Worm (Caenorhabditis elegans) whole organism, L4 larva: ENCODE results near the gene nlp-35.

Source experiments
- F26F4.8 ChIP-seq: fragments of 200-800 bp; sonication (Bioruptor generic); conservative IDR thresholded peaks from 2 replicates; pipeline ENCODE4 v1.3.6; 2022; ENCODE audit warnings: missing genetic modification characterization, missing compliant biosample characterization
- F44E2.7 ChIP-seq: fragments of 200-800 bp; sonication (Bioruptor generic); IDR thresholded peaks from 2 replicates; pipeline ENCODE4 v2.1.2; 2022; ENCODE audit warnings: missing genetic modification characterization, missing compliant biosample characterization
- T20F7.1 ChIP-seq: fragments of 200-800 bp; sonication (Bioruptor generic); optimal IDR thresholded peaks from 2 replicates; lab custom pipeline; 2018; ENCODE audit warnings: mild to moderate bottlenecking, missing genetic modification characterization, missing compliant biosample characterization
- Y5F2A.4 ChIP-seq: fragments of 200-800 bp; sonication (Bioruptor generic); optimal IDR thresholded peaks from 2 replicates; lab custom pipeline; 2018; ENCODE audit warnings: mild to moderate bottlenecking, missing genetic modification characterization, missing compliant biosample characterization
- ZK337.2 ChIP-seq: fragments of 200-800 bp; sonication (Bioruptor generic); IDR thresholded peaks from 2 replicates; pipeline ENCODE4 v1.3.6; 2022; ENCODE audit warnings: missing genetic modification reagents, missing genetic modification characterization, missing compliant biosample characterization
- ceh-20 ChIP-seq: fragments of 200-800 bp; sonication (Bioruptor generic); IDR thresholded peaks from 2 replicates; pipeline ENCODE4 v1.3.6; 2022; ENCODE audit warnings: missing genetic modification reagents, missing genetic modification characterization, missing compliant biosample characterization
- ces-1 ChIP-seq: fragments of 150-350 bp; sonication (generic microtip); optimal IDR thresholded peaks from 4 replicates; lab custom pipeline; 2014; ENCODE audit warnings: missing biosample characterization, missing genetic modification reagents, missing genetic modification characterization
- cey-2 ChIP-seq: sonication (generic microtip); optimal IDR thresholded peaks from 3 replicates; lab custom pipeline; 2017; ENCODE audit warnings: missing genetic modification characterization, mild to moderate bottlenecking, missing compliant biosample characterization, antibody characterized with exemption, borderline replicate concordance; ENCODE audit not compliant: insufficient read depth
- ctbp-1 ChIP-seq: fragments of 200-800 bp; sonication (Bioruptor generic); IDR thresholded peaks from 2 replicates; pipeline ENCODE4 v1.3.6; 2022; ENCODE audit warnings: missing genetic modification reagents, missing genetic modification characterization, missing compliant biosample characterization
- daf-16 ChIP-seq, 3 experiments: sonication (generic microtip); optimal IDR thresholded peaks; 2 replicates each; lab custom pipeline; 2016 to 2017; ENCODE audit warnings: missing genetic modification characterization in 3 of 3, missing genetic modification reagents in 3 of 3, mild to moderate bottlenecking in 2 of 3, missing compliant biosample characterization in 2 of 3, missing biosample characterization in 1 of 3, moderate library complexity in 1 of 3
- dmd-6 ChIP-seq: fragments of 200-800 bp; sonication (Bioruptor generic); IDR thresholded peaks from 2 replicates; pipeline ENCODE4 v1.3.6; 2022; ENCODE audit warnings: missing genetic modification reagents, missing genetic modification characterization, missing compliant biosample characterization
- dmd-8 ChIP-seq: fragments of 200-800 bp; sonication (Bioruptor generic); IDR thresholded peaks from 2 replicates; pipeline ENCODE4 v1.3.6; 2022; ENCODE audit warnings: missing genetic modification characterization, missing compliant biosample characterization
- dpl-1 ChIP-seq: fragments of 150-350 bp; optimal IDR thresholded peaks from 2 replicates; lab custom pipeline; 2014; ENCODE audit warnings: missing biosample characterization, missing genetic modification reagents, missing genetic modification characterization
- hlh-11 ChIP-seq: fragments of 200-800 bp; sonication (Bioruptor generic); optimal IDR thresholded peaks from 2 replicates; lab custom pipeline; 2018; ENCODE audit warnings: mild to moderate bottlenecking, missing genetic modification characterization, missing compliant biosample characterization
- hlh-30 ChIP-seq: sonication (generic microtip); optimal IDR thresholded peaks from 2 replicates; lab custom pipeline; 2017; ENCODE audit warnings: antibody characterized with exemption, mild to moderate bottlenecking, missing genetic modification characterization, missing compliant biosample characterization; ENCODE audit not compliant: insufficient read depth
- jun-1 ChIP-seq: fragments of 150-350 bp; optimal IDR thresholded peaks from 2 replicates; lab custom pipeline; 2014; ENCODE audit warnings: missing biosample characterization, missing genetic modification reagents, missing genetic modification characterization
- lim-7 ChIP-seq: fragments of 200-800 bp; sonication (Bioruptor generic); IDR thresholded peaks from 2 replicates; pipeline ENCODE4 v1.3.6; 2022; ENCODE audit warnings: missing genetic modification characterization, missing compliant biosample characterization
- madf-9 ChIP-seq: fragments of 200-800 bp; sonication (Bioruptor generic); conservative IDR thresholded peaks from 2 replicates; pipeline ENCODE4 v1.3.6; 2022; ENCODE audit warnings: missing genetic modification reagents, missing genetic modification characterization, missing compliant biosample characterization
- mdl-1 ChIP-seq, 2 experiments: fragments of 150-350 bp in 1 of 2; sonication (generic microtip) in 1 of 2; optimal IDR thresholded peaks; 2 replicates each; lab custom pipeline; 2014 to 2017; ENCODE audit warnings: missing biosample characterization in 2 of 2, missing genetic modification characterization in 2 of 2
- mep-1 ChIP-seq: fragments of 150-350 bp; sonication (generic microtip); optimal IDR thresholded peaks from 3 replicates; lab custom pipeline; 2014; ENCODE audit warnings: missing biosample characterization, missing genetic modification characterization
- mxl-2 ChIP-seq: fragments of 200-800 bp; sonication (Bioruptor generic); conservative IDR thresholded peaks from 2 replicates; pipeline ENCODE4 v1.3.6; 2022; ENCODE audit warnings: missing genetic modification reagents, missing genetic modification characterization, missing compliant biosample characterization
- nhr-102 ChIP-seq: sonication (generic microtip); optimal IDR thresholded peaks from 2 replicates; lab custom pipeline; 2016; ENCODE audit warnings: mild to moderate bottlenecking, missing genetic modification characterization, moderate library complexity, missing compliant biosample characterization
- nhr-42 ChIP-seq: fragments of 200-800 bp; sonication (Bioruptor generic); IDR thresholded peaks from 2 replicates; pipeline ENCODE4 v1.3.6; 2022; ENCODE audit warnings: missing genetic modification characterization, missing compliant biosample characterization
- nhr-76 ChIP-seq: fragments of 150-350 bp; optimal IDR thresholded peaks from 2 replicates; lab custom pipeline; 2014; ENCODE audit warnings: missing biosample characterization, missing genetic modification characterization
- php-3 ChIP-seq: fragments of 200-800 bp; sonication (Bioruptor generic); IDR thresholded peaks from 2 replicates; pipeline ENCODE4 v1.3.6; 2022; ENCODE audit warnings: missing genetic modification reagents, missing genetic modification characterization, missing compliant biosample characterization
- pqm-1 ChIP-seq: sonication (generic microtip); optimal IDR thresholded peaks from 2 replicates; lab custom pipeline; 2017; ENCODE audit warnings: missing biosample characterization, missing genetic modification characterization
- saeg-2 ChIP-seq: fragments of 200-800 bp; sonication (Bioruptor generic); IDR thresholded peaks from 2 replicates; pipeline ENCODE4 v1.3.6; 2022; ENCODE audit warnings: missing genetic modification reagents, missing genetic modification characterization, missing compliant biosample characterization
- snpc-4 ChIP-seq: fragments of 150-350 bp; optimal IDR thresholded peaks from 2 replicates; lab custom pipeline; 2014; ENCODE audit warnings: missing biosample characterization, missing genetic modification characterization
- tra-1 ChIP-seq: fragments of 200-800 bp; sonication (Bioruptor generic); IDR thresholded peaks from 2 replicates; pipeline ENCODE4 v1.3.6; 2022; ENCODE audit warnings: missing genetic modification reagents, missing genetic modification characterization, missing compliant biosample characterization
- unc-62 ChIP-seq, 3 experiments: fragments of 150-350 bp in 1 of 3; sonication (generic microtip); optimal IDR thresholded peaks in 2 of 3; peaks in 1 of 3; 1 replicate in 1 of 3; 2 replicates in 2 of 3; lab custom pipeline; 2014 to 2017; ENCODE audit warnings: missing biosample characterization in 3 of 3, missing genetic modification characterization in 3 of 3, missing genetic modification reagents in 3 of 3, missing genotype in 1 of 3
- zfp-2 ChIP-seq: sonication (generic microtip); optimal IDR thresholded peaks from 2 replicates; lab custom pipeline; 2016; ENCODE audit warnings: mild to moderate bottlenecking, missing genetic modification characterization, missing compliant biosample characterization

nlp-35 gene

DNA sequence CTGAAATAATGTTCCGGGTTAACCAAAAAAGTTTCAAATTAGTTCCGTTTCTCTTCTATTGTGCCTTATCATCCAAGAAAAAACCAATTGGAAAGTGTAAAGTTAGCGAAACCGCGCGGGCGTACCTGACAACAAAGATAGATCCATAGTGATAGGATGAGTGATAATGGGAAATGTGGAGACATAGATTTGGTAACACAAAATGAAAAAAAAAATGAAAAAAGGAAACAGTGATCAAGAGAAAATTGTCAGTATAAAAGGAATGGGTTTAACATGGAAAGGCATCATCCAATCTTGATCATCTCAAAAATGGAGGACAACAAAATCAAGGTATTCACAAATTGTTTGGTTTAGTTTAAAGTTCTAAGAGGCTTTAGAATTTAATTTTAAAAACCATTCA, 44.4 kb upstream of the nlp-35 start, which contains the start of gene col-122:
col-122 (plus strand) TSS at position 301 of the 400 bp plus-strand sequence.
- TF ChIP-seq cey-2 (tag; lab: Kevin White, UChicago) (peak; percentile 47), lim-7 (GFP tag; lab: Robert Waterston, UW) (no peak)
- TF ChIP-seq, all 104 proteins: peak for 1

DNA sequence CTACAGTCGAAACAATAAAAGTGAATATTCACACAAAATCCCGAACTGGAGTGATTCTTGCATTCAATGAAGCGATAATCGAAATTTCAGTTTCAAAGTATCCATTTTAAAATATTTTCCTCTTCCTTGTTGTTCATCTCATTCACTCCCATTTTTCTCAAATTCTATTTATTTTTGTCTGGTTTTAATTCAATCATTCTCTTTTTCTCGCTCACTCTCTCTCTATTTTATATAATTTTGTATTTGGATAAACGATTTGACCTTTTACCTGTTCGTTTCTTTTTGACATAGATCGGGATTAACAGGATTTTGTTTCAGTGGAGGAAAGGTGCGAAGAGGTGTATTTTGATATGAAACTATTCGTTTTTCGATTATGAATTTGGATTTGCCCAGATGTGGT, 27.3 kb upstream of the nlp-35 start, which contains the start of gene T05A1.5:
T05A1.5 (plus strand) TSS at position 301 of the 400 bp plus-strand sequence.
- TF ChIP-seq saeg-2 = no peak
- TF ChIP-seq F26F4.8 (GFP tag; lab: Robert Waterston, UW) = no peak
- TF ChIP-seq mep-1 (tag; lab: Kevin White, UChicago) = no peak
- TF ChIP-seq nhr-76 (tag; lab: Kevin White, UChicago) = no peak
- TF ChIP-seq nhr-102 (tag; lab: Kevin White, UChicago) = no peak
- no peak for TF ChIP-seq lim-7 (GFP tag; lab: Robert Waterston, UW)
- TF ChIP-seq nhr-42 (GFP tag; lab: Robert Waterston, UW) = no peak
- TF ChIP-seq dmd-8 (GFP tag; lab: Robert Waterston, UW) = no peak
- TF ChIP-seq zfp-2 (tag; lab: Kevin White, UChicago) = no peak

DNA sequence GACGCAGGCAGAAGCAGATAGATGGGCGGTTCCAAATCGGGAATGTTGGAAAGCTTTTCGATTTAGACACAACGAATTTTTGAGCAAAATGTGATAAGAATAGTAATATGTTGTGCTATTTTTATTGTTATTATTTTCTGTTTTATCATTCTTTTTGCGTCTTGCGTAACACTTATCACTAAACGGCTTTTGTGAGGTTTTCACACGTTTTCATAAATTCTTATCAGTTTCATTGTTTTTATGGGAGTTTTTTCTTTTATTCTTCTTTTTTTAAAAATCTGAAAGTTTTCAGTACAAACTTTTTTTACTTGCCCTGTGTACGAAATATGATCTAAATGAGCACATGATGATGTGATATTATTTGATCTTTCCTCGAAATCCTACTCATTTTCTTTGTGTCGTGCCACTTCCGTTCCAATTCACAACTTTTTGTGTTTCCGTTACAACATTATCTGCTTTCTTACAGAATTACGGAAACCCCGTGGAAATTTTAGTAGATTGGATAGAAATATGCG, 21.7 kb upstream of the nlp-35 start, which contains the start of gene fbl-1:
fbl-1 (plus strand) TSS at position 465 of the 515 bp plus-strand sequence.
- TF ChIP-seq jun-1 (tag; lab: Kevin White, UChicago) = no peak
- no peak for TF ChIP-seq dpl-1 (GFP tag; lab: Kevin White, UChicago)
- TF ChIP-seq php-3 (GFP tag; lab: Robert Waterston, UW) = peak; percentile 84
- TF ChIP-seq F44E2.7 (GFP tag; lab: Robert Waterston, UW) = no peak
- no peak for TF ChIP-seq ceh-20 (GFP tag; lab: Robert Waterston, UW)
- TF ChIP-seq hlh-11 (tag; lab: Kevin White, UChicago) = peak; percentile 29
- TF ChIP-seq mdl-1 (tag; optimal IDR thresholded peaks at IDR 0.05; lab: Kevin White, UChicago) = no peak
- TF ChIP-seq Y5F2A.4 (GFP tag; lab: Kevin White, UChicago) = no peak
- no peak for TF ChIP-seq mxl-2
- TF ChIP-seq unc-62 (GFP tag; optimal IDR thresholded peaks at IDR 0.05 in 1 of 2; lab: Kevin White, UChicago) = peak in 1 of 2 experiments; percentile 71
- no peak for TF ChIP-seq unc-62 (tag; optimal IDR thresholded peaks at IDR 0.05; lab: Kevin White, UChicago)
- TF ChIP-seq T20F7.1 = no peak
- TF ChIP-seq snpc-4 (tag; lab: Kevin White, UChicago) = no peak
- peak; percentile 69 for TF ChIP-seq pqm-1 (tag; lab: Kevin White, UChicago)
- peak; percentile 50; the same call in 1 of the 2 replicates for TF ChIP-seq dmd-6 (GFP tag; lab: Robert Waterston, UW)

DNA sequence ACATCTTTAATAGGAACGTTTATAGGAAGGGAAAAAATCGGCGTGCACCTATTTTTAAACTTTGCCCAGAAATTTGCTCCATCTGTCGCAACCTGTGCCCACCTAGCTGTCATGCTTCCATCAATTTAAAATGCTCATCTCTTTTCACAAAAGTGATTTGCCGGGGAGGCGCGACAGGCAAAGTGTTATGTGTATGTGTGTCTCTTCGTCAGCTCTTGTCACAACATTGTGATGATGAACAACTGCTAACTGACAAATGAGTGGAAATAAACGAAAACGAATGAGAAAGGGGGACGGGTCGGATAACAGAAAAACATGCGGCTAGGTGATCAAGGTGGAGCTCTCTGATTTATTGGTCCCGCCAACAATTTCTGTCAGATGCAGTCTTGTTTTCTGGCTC, 19.5 kb upstream of the nlp-35 start:
- TF ChIP-seq daf-16 (GFP tag; optimal IDR thresholded peaks at IDR 0.05; lab: Kevin White, UChicago) = peak in 1 of 2 experiments; percentile 81
- no peak for TF ChIP-seq daf-16 (tag; optimal IDR thresholded peaks at IDR 0.05; lab: Kevin White, UChicago)
- TF ChIP-seq unc-62 (GFP tag; optimal IDR thresholded peaks at IDR 0.05 in 1 of 2; lab: Kevin White, UChicago) = peak in 1 of 2 experiments; percentile 95
- TF ChIP-seq unc-62 (tag; optimal IDR thresholded peaks at IDR 0.05; lab: Kevin White, UChicago) = no peak
- TF ChIP-seq ctbp-1 = no peak
- TF ChIP-seq ZK337.2 (GFP tag; lab: Robert Waterston, UW) = no peak
- TF ChIP-seq hlh-11 (tag; lab: Kevin White, UChicago) = peak; percentile 40
- TF ChIP-seq dmd-6 (GFP tag; lab: Robert Waterston, UW) = peak; percentile 84
- no peak for TF ChIP-seq ces-1 (GFP tag; lab: Kevin White, UChicago)
- TF ChIP-seq ceh-20 (GFP tag; lab: Robert Waterston, UW) = peak; percentile 67; the same call in 1 of the 2 replicates
- TF ChIP-seq tra-1 (GFP tag; lab: Robert Waterston, UW) = peak; percentile 86
- peak; percentile 16 for TF ChIP-seq hlh-30 (tag; lab: Kevin White, UChicago)
- no peak for TF ChIP-seq madf-9 (GFP tag; lab: Robert Waterston, UW)
- TF ChIP-seq, all 104 proteins: peak for 7
